Worm (Caenorhabditis elegans): ENCODE results near the gene F59B1.4.

F59B1.4 gene

DNA sequence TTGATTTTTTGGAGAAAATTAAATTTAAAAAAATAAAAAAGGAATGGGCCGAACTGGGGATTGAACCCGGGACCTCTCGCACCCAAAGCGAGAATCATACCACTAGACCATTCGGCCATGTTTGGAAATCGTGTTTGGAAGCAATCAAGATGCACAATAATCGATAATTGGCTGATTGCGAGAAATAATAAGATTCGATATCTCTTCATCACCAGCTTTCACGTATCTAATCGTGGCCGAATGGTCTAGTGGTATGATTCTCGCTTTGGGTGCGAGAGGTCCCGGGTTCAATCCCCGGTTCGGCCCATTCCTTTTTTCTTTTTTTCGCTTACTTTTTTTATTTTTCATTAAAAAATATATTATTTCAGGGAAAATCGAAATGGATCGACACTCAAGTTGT is 44.8 kb downstream of the F59B1.4 start:
- TF ChIP-seq unc-62 (GFP tag; optimal IDR thresholded peaks at IDR 0.05): no peak

- no peak for TF ChIP-seq unc-62 (GFP tag; optimal IDR thresholded peaks at IDR 0.05)
These were observed 45.2 kb downstream of the F59B1.4 start for ce11 chrV:3581643-3582042.

DNA sequence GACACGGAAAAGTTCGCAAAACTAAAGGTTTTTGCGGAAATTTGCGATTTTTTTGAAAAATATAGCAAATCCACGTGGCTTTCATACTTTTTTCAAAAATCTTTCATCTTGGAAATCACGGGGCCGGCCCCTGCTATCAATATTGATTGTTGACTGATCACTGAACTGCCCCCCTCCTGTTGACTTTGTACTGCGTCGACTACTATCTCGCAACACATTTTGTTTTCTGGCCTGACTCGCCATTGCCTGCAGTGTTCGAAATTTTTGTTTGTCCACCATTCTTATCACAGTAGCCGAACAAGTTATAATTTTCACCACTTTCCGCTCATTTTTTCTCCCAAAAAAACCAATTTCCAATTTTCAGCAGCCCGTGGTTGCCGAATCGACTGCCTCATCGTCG is 45.8 kb downstream of the F59B1.4 start:
- TF ChIP-seq unc-62 (GFP tag; optimal IDR thresholded peaks at IDR 0.05): no peak

ce11 chrV:3580385-3580784 is 46.5 kb downstream of the F59B1.4 start:
- TF ChIP-seq unc-62 (GFP tag; optimal IDR thresholded peaks at IDR 0.05): no peak

ce11 chrV:3579795-3580194 is 47.0 kb downstream of the F59B1.4 start:
- TF ChIP-seq unc-62 (GFP tag; optimal IDR thresholded peaks at IDR 0.05): no peak

- no peak for TF ChIP-seq unc-62 (GFP tag; optimal IDR thresholded peaks at IDR 0.05)
These were observed 47.6 kb downstream of the F59B1.4 start for ce11 chrV:3579248-3579647.

DNA sequence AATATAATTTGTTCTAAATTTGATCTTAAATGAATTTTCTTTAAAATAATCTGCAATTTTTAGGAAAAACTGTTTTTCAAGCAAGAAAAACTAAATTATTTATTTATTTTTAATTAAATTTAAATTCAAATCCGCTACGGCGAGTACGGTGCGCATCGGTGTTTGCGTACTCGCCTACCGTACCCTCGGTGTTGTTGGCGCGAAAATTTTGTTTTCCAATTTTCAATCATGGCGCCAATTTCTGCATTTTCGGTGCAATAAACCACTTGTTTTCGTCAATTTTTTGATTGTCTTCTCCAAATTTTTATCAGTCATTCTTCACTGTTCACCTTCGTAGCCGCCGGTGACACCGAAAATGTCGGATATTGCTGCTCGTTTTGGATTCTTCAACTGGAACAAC is 48.0 kb downstream of the F59B1.4 start, which contains the start of gene pygl-1:
Gene pygl-1 (plus strand): TSS at position 211 of the 400 bp plus-strand sequence.
- no peak for TF ChIP-seq unc-62 (GFP tag; optimal IDR thresholded peaks at IDR 0.05)

ce11 chrV:3575759-3576158 is 51.1 kb downstream of the F59B1.4 start, which contains the start of gene grl-27:
Gene grl-27, minus strand, starts transcription at chrV:3575859.
- TF ChIP-seq unc-62 (GFP tag; optimal IDR thresholded peaks at IDR 0.05): no peak

All from whole organism, dauer.